Fruit fly (Drosophila melanogaster) whole organism, embryonic: Measurements from ENCODE around the gene Cpr66Cb.

Experiments
- Antp ChIP-seq: fragments of 200-800 bp; sonication (Bioruptor generic); optimal IDR thresholded peaks from 3 replicates; lab custom pipeline; 2016; ENCODE audit warnings: missing biosample characterization, missing genetic modification characterization
- BEAF-32 ChIP-seq: fragments of 200-800 bp; sonication (Bioruptor generic); optimal IDR thresholded peaks from 3 replicates; lab custom pipeline; 2017; ENCODE audit warnings: missing biosample characterization, missing genetic modification characterization, mild to moderate bottlenecking, moderate library complexity, missing genetic modification reagents
- CG13287 ChIP-seq: fragments of 200-800 bp; sonication (Bioruptor generic); IDR thresholded peaks from 2 replicates; pipeline ENCODE4 v1.3.6; 2022; ENCODE audit warnings: missing biosample characterization, missing genetic modification characterization; ENCODE audit not compliant: partially characterized antibody
- CG13296 ChIP-seq: fragments of 200-800 bp; sonication (Bioruptor generic); optimal IDR thresholded peaks from 3 replicates; lab custom pipeline; 2018; ENCODE audit warnings: missing biosample characterization, mild to moderate bottlenecking, missing genetic modification characterization
- CG14050 ChIP-seq: fragments of 200-800 bp; sonication (Bioruptor generic); IDR thresholded peaks from 3 replicates; pipeline ENCODE4 v1.3.6; 2022; ENCODE audit warnings: missing biosample characterization, missing genetic modification characterization
- CG14710 ChIP-seq: fragments of 200-800 bp; sonication (Bioruptor generic); optimal IDR thresholded peaks from 3 replicates; lab custom pipeline; 2019; ENCODE audit warnings: missing biosample characterization, mild to moderate bottlenecking, missing genetic modification characterization, moderate library complexity
- CG17359 ChIP-seq: fragments of 200-800 bp; sonication (Bioruptor generic); optimal IDR thresholded peaks from 3 replicates; lab custom pipeline; 2018; ENCODE audit warnings: missing biosample characterization, mild to moderate bottlenecking, missing genetic modification characterization, moderate library complexity
- CG17361 ChIP-seq: fragments of 200-800 bp; sonication (Bioruptor generic); IDR thresholded peaks from 3 replicates; pipeline ENCODE4 v1.3.6; 2022; ENCODE audit warnings: missing biosample characterization, missing genetic modification characterization
- CG2889 ChIP-seq: fragments of 200-800 bp; sonication (Bioruptor generic); IDR thresholded peaks from 3 replicates; pipeline ENCODE4 v1.3.6; 2022; ENCODE audit warnings: missing biosample characterization, missing genetic modification characterization
- CG32532 ChIP-seq: fragments of 200-800 bp; sonication (Bioruptor generic); IDR thresholded peaks from 2 replicates; pipeline ENCODE4 v1.3.6; 2022; ENCODE audit warnings: missing biosample characterization, missing genetic modification characterization
- CG4424 ChIP-seq: fragments of 200-800 bp; sonication (Bioruptor generic); optimal IDR thresholded peaks from 3 replicates; lab custom pipeline; 2016; ENCODE audit warnings: missing biosample characterization, missing genetic modification characterization
- CG7357 ChIP-seq: fragments of 200-800 bp; sonication (Bioruptor generic); IDR thresholded peaks from 3 replicates; pipeline ENCODE4 v1.3.6; 2022; ENCODE audit warnings: missing biosample characterization, missing genetic modification characterization
- CG8924 ChIP-seq: fragments of 200-800 bp; optimal IDR thresholded peaks from 3 replicates; lab custom pipeline; 2019; ENCODE audit warnings: missing biosample characterization, mild to moderate bottlenecking, missing genetic modification characterization, moderate library complexity
- Dfd ChIP-seq, 2 experiments: fragments of >200 bp; optimal IDR thresholded peaks; 2 replicates each; lab custom pipeline; 2017; ENCODE audit warnings: missing biosample characterization in 2 of 2, missing genetic modification characterization in 2 of 2
- Ets97D ChIP-seq: fragments of 200-800 bp; sonication (Bioruptor generic); optimal IDR thresholded peaks from 3 replicates; lab custom pipeline; 2016; ENCODE audit warnings: missing biosample characterization, missing genetic modification characterization
- HLH3B ChIP-seq: fragments of 200-800 bp; sonication (Bioruptor generic); IDR thresholded peaks from 2 replicates; pipeline ENCODE4 v1.3.6; 2022; ENCODE audit warnings: missing biosample characterization, missing genetic modification characterization
- Lhr ChIP-seq: fragments of 200-800 bp; sonication (Bioruptor generic); optimal IDR thresholded peaks from 3 replicates; lab custom pipeline; 2017; ENCODE audit warnings: mild to moderate bottlenecking, missing biosample characterization, missing genetic modification reagents, missing genetic modification characterization
- Lpt ChIP-seq: fragments of >200 bp; optimal IDR thresholded peaks from 2 replicates; lab custom pipeline; 2018; ENCODE audit warnings: missing biosample characterization, missing genetic modification characterization
- MTF-1 ChIP-seq: fragments of 200-800 bp; sonication (Bioruptor generic); optimal IDR thresholded peaks from 2 replicates; lab custom pipeline; 2018; ENCODE audit warnings: missing biosample characterization, mild to moderate bottlenecking, missing genetic modification characterization, borderline replicate concordance
- NFAT ChIP-seq: fragments of 200-800 bp; sonication (Bioruptor generic); IDR thresholded peaks from 2 replicates; pipeline ENCODE4 v1.3.6; 2022; ENCODE audit warnings: missing biosample characterization, missing genetic modification characterization
- Nf-YC ChIP-seq: fragments of 200-800 bp; optimal IDR thresholded peaks from 3 replicates; lab custom pipeline; 2019; ENCODE audit warnings: missing biosample characterization, mild to moderate bottlenecking, missing genetic modification characterization, moderate library complexity
- Optix ChIP-seq: fragments of 200-800 bp; sonication (Bioruptor generic); IDR thresholded peaks from 3 replicates; pipeline ENCODE4 v1.3.6; 2022; ENCODE audit warnings: missing biosample characterization, missing genetic modification characterization
- Spps ChIP-seq: fragments of 200-800 bp; sonication (Bioruptor generic); optimal IDR thresholded peaks from 2 replicates; lab custom pipeline; 2018; ENCODE audit warnings: missing biosample characterization, mild to moderate bottlenecking, missing genetic modification characterization
- Sry-β ChIP-seq: fragments of 200-800 bp; sonication (Bioruptor generic); optimal IDR thresholded peaks from 2 replicates; lab custom pipeline; 2018; ENCODE audit warnings: missing biosample characterization, mild to moderate bottlenecking, missing genetic modification characterization, moderate library complexity
- Trl ChIP-seq, 3 experiments: fragments of >200 bp in 2 of 3; fragments of 200-800 bp in 1 of 3; sonication (Bioruptor generic) in 1 of 3; optimal IDR thresholded peaks; 2 replicates in 1 of 3; 3 replicates in 2 of 3; lab custom pipeline; 2016 to 2017; ENCODE audit warnings: missing biosample characterization in 1 of 3, missing genetic modification characterization in 1 of 3
- Usf ChIP-seq: fragments of 200-800 bp; sonication (Bioruptor generic); optimal IDR thresholded peaks from 2 replicates; lab custom pipeline; 2017; ENCODE audit warnings: missing genotype, missing biosample characterization, missing genetic modification characterization
- YL-1 ChIP-seq: fragments of 200-800 bp; sonication (Bioruptor generic); optimal IDR thresholded peaks from 3 replicates; lab custom pipeline; 2017; ENCODE audit warnings: missing biosample characterization, mild to moderate bottlenecking, missing genetic modification characterization
- crc ChIP-seq: fragments of 200-800 bp; sonication (Bioruptor generic); optimal IDR thresholded peaks from 2 replicates; lab custom pipeline; 2016; ENCODE audit warnings: missing biosample characterization, missing genetic modification characterization
- croc ChIP-seq: fragments of 200-800 bp; sonication (Bioruptor generic); conservative IDR thresholded peaks from 3 replicates; pipeline ENCODE4 v1.3.6; 2022; ENCODE audit warnings: missing biosample characterization, missing genetic modification characterization
- dimm ChIP-seq: fragments of 200-800 bp; sonication (Bioruptor generic); IDR thresholded peaks from 2 replicates; pipeline ENCODE4 v1.3.6; 2022; ENCODE audit warnings: missing biosample characterization, missing genetic modification characterization
- grn ChIP-seq: fragments of 200-800 bp; sonication (Bioruptor generic); optimal IDR thresholded peaks from 3 replicates; lab custom pipeline; 2017; ENCODE audit warnings: missing biosample characterization, missing genetic modification characterization
- lola ChIP-seq, 3 experiments: fragments of >200 bp in 2 of 3; fragments of 200-800 bp in 1 of 3; sonication (Bioruptor generic) in 1 of 3; optimal IDR thresholded peaks; 2 replicates each; lab custom pipeline; 2017 to 2019; ENCODE audit warnings: missing biosample characterization in 3 of 3, missing genetic modification characterization in 3 of 3, mild to moderate bottlenecking in 1 of 3, moderate library complexity in 1 of 3
- nmo ChIP-seq: fragments of 200-800 bp; sonication (Bioruptor generic); optimal IDR thresholded peaks from 2 replicates; lab custom pipeline; 2018; ENCODE audit warnings: missing biosample characterization, mild to moderate bottlenecking, missing genetic modification characterization, moderate library complexity
- nom ChIP-seq: fragments of 200-800 bp; sonication (Bioruptor generic); optimal IDR thresholded peaks from 2 replicates; lab custom pipeline; 2017; ENCODE audit warnings: missing biosample characterization, missing genetic modification characterization, mild to moderate bottlenecking, moderate library complexity, missing genetic modification reagents
- odd ChIP-seq: fragments of 200-800 bp; sonication (Bioruptor generic); optimal IDR thresholded peaks from 2 replicates; lab custom pipeline; 2017; ENCODE audit warnings: missing biosample characterization, mild to moderate bottlenecking, missing genetic modification characterization
- org-1 ChIP-seq: fragments of 200-800 bp; sonication (Bioruptor generic); optimal IDR thresholded peaks from 2 replicates; lab custom pipeline; 2017; ENCODE audit warnings: missing biosample characterization, missing genetic modification characterization
- pzg ChIP-seq: fragments of 200-800 bp; sonication (Bioruptor generic); optimal IDR thresholded peaks from 3 replicates; lab custom pipeline; 2018; ENCODE audit warnings: missing biosample characterization, mild to moderate bottlenecking, missing genetic modification characterization, moderate library complexity
- ranshi ChIP-seq: fragments of 200-800 bp; sonication (Bioruptor generic); IDR thresholded peaks from 2 replicates; pipeline ENCODE4 v1.3.6; 2022; ENCODE audit warnings: missing biosample characterization, missing genetic modification characterization
- sd ChIP-seq: fragments of 200-800 bp; sonication (Bioruptor generic); optimal IDR thresholded peaks from 3 replicates; lab custom pipeline; 2018; ENCODE audit warnings: missing biosample characterization, mild to moderate bottlenecking, missing genetic modification characterization, moderate library complexity
- sens-2 ChIP-seq: fragments of 200-800 bp; sonication (Bioruptor generic); IDR thresholded peaks from 2 replicates; pipeline ENCODE4 v1.3.6; 2022; ENCODE audit warnings: missing biosample characterization, missing genetic modification characterization
- slbo ChIP-seq: fragments of 200-800 bp; sonication (Bioruptor generic); IDR thresholded peaks from 2 replicates; pipeline ENCODE4 v1.3.6; 2022; ENCODE audit warnings: missing biosample characterization, missing genetic modification characterization
- sob ChIP-seq: fragments of 200-800 bp; sonication (Bioruptor generic); IDR thresholded peaks from 2 replicates; pipeline ENCODE4 v1.3.6; 2022; ENCODE audit warnings: missing biosample characterization, missing genetic modification characterization
- sqz ChIP-seq: fragments of 200-800 bp; sonication (Bioruptor generic); optimal IDR thresholded peaks from 3 replicates; lab custom pipeline; 2018; ENCODE audit warnings: missing biosample characterization, mild to moderate bottlenecking, missing genetic modification characterization
- toy ChIP-seq: fragments of 200-800 bp; sonication (Bioruptor generic); IDR thresholded peaks from 2 replicates; pipeline ENCODE4 v1.3.6; 2022; ENCODE audit warnings: missing biosample characterization, missing genetic modification characterization
- tup ChIP-seq: fragments of 200-800 bp; sonication (Bioruptor generic); optimal IDR thresholded peaks from 2 replicates; lab custom pipeline; 2016; ENCODE audit warnings: missing biosample characterization, mild to moderate bottlenecking, missing genetic modification characterization, moderate library complexity
- vnd ChIP-seq: fragments of 200-800 bp; sonication (Bioruptor generic); IDR thresholded peaks from 3 replicates; pipeline ENCODE4 v1.3.6; 2022; ENCODE audit warnings: missing biosample characterization, missing genetic modification characterization; ENCODE audit not compliant: partially characterized antibody
- zfh2 ChIP-seq: fragments of 200-800 bp; sonication (Bioruptor generic); optimal IDR thresholded peaks from 2 replicates; lab custom pipeline; 2016; ENCODE audit warnings: missing biosample characterization, missing genetic modification characterization

The Cpr66Cb gene

DNA sequence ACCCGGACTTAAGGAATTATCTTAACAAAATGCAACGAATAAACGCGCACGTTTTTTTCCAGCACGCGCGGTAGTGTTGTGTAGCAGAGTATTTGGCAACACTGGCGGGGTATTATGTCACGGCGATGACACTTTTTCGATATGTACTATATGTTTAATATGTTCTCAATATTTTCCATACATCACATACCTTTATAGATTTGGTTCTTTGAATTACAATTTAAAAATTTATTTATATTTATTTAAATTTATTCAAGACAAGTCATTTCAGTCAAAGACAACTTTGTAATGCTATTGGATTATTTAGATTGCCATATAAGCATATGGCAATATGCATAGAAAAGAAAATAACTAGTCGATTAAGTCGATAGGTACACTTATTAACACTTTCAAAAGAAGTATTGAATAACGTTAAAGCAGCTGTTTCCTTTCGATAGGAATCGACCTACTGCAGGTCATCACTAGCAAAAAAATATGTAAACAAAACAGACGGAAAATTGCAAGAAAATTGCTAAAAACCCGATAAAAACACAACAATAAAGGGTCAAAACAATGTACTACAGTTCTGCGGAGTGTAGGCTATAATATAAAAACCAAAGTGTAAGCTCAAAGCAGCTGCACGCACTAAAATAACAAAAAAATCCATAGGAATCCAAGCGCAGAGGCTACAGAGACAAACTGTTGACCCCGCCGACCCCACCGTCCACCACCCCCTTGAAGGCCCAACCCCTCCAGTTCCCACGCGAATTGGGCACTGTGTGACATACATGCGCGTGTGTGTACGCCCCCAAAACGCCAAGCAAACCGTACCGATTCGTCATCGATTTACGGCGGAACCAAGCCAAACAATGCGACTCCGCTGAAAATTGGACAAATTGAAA lies 9.9 kb downstream of the Cpr66Cb start, which contains the start of the genes CG7182 and GAPcenA (continued):
- peak; percentile 76 for TF ChIP-seq sqz (GFP tag; lab: Kevin White, UChicago)
- TF ChIP-seq Trl (optimal IDR thresholded peaks at IDR 0.05; lab: Kevin White, UChicago) = no peak
- TF ChIP-seq Trl (GFP tag; optimal IDR thresholded peaks at IDR 0.05; lab: Kevin White, UChicago) = peak; percentile 41
- TF ChIP-seq CG8924 (tag; lab: Kevin White, UChicago) = peak; percentile 81
- TF ChIP-seq Lpt (GFP tag; lab: Kevin White, UChicago) = no peak
- peak; percentile 40; the same call in 1 of the 3 replicates for TF ChIP-seq croc (GFP tag; lab: Robert Waterston, UW)
- peak; percentile 36; the same call in 1 of the 2 replicates for TF ChIP-seq ranshi
- peak; percentile 34 for TF ChIP-seq Lhr (GFP tag; lab: Kevin White, UChicago)
- no peak for TF ChIP-seq odd (GFP tag; lab: Kevin White, UChicago)
- TF ChIP-seq Spps = peak; percentile 29
- no peak for TF ChIP-seq sens-2 (GFP tag; lab: Robert Waterston, UW)
- TF ChIP-seq crc (GFP tag; lab: Kevin White, UChicago) = no peak
- peak; percentile 72 for TF ChIP-seq BEAF-32 (GFP tag; lab: Kevin White, UChicago)
- peak; percentile 27 for TF ChIP-seq org-1 (GFP tag; lab: Kevin White, UChicago)
- peak; percentile 57 for TF ChIP-seq CG13296 (GFP tag; lab: Kevin White, UChicago)
- peak; percentile 41 for TF ChIP-seq zfh2
- TF ChIP-seq CG13287 = peak; percentile 68
- peak; percentile 69 for TF ChIP-seq CG4424 (GFP tag; lab: Kevin White, UChicago)
- no peak for TF ChIP-seq dimm (GFP tag; lab: Robert Waterston, UW)
- peak; percentile 36; the same call in 1 of the 2 replicates for TF ChIP-seq NFAT (GFP tag; lab: Robert Waterston, UW)
- 0 out of 2 replicates have a peak, but pooled peaks have one; percentile 11 for TF ChIP-seq sob (GFP tag; lab: Robert Waterston, UW)
- no peak; the same call in none of the 3 replicates for TF ChIP-seq CG17361 (GFP tag; lab: Robert Waterston, UW)
- TF ChIP-seq Dfd (GFP tag; optimal IDR thresholded peaks at IDR 0.05; lab: Kevin White, UChicago) = no peak
- peak; percentile 33 for TF ChIP-seq sd
- TF ChIP-seq Antp (GFP tag; lab: Kevin White, UChicago) = peak; percentile 16
- peak; percentile 18 for TF ChIP-seq nom (GFP tag; lab: Kevin White, UChicago)
- TF ChIP-seq YL-1 = peak; percentile 76
- TF ChIP-seq Ets97D = peak; percentile 39
- peak; percentile 90 for TF ChIP-seq CG14710
- peak; percentile 54; the same call in 1 of the 2 replicates for TF ChIP-seq HLH3B (GFP tag; lab: Robert Waterston, UW)
- TF ChIP-seq Optix = no peak
- no peak for TF ChIP-seq CG2889 (GFP tag; lab: Robert Waterston, UW)
- TF ChIP-seq CG32532 (GFP tag; lab: Robert Waterston, UW) = peak; percentile 45
- peak; percentile 83 for TF ChIP-seq nmo (GFP tag; lab: Kevin White, UChicago)
- TF ChIP-seq MTF-1 = no peak
- TF ChIP-seq lola (GFP tag; optimal IDR thresholded peaks at IDR 0.05; lab: Kevin White, UChicago) = peak in 1 of 3 experiments; percentile 77
- TF ChIP-seq slbo (GFP tag; lab: Robert Waterston, UW) = peak; percentile 70
- TF ChIP-seq CG7357 (GFP tag; lab: Robert Waterston, UW) = no peak
- no peak for TF ChIP-seq Sry-β (GFP tag; lab: Kevin White, UChicago)
- TF ChIP-seq pzg = peak; percentile 36
- peak; percentile 77 for TF ChIP-seq Nf-YC (tag; lab: Kevin White, UChicago)
- TF ChIP-seq vnd (GFP tag; lab: Robert Waterston, UW) = no peak; the same call in none of the 3 replicates
- TF ChIP-seq CG17359 (tag; lab: Kevin White, UChicago) = peak; percentile 69
- no peak for TF ChIP-seq toy
- peak; percentile 27 for TF ChIP-seq Usf (GFP tag; lab: Kevin White, UChicago)
- peak; percentile 42; the same call in 1 of the 3 replicates for TF ChIP-seq CG14050 (GFP tag; lab: Robert Waterston, UW)
- no peak for TF ChIP-seq grn (GFP tag; lab: Kevin White, UChicago)
- no peak for TF ChIP-seq tup (GFP tag; lab: Kevin White, UChicago)
